Worm (Caenorhabditis elegans) whole organism, L4/young adult: ENCODE data around the gene F49F1.12.
"Not testable (repeated sequence)": the region's sequence is repeated elsewhere in the genome, so short reads cannot be mapped to it uniquely, and the experiment has no call there.

ENCODE experiments used
- W03F9.2 ChIP-seq: fragments of 150-350 bp; optimal IDR thresholded peaks from 2 replicates; lab custom pipeline; 2014; ENCODE audit warnings: missing biosample characterization, missing genetic modification characterization
- dao-5 ChIP-seq: sonication (generic microtip); optimal IDR thresholded peaks from 2 replicates; lab custom pipeline; 2016; ENCODE audit warnings: missing genotype, missing genetic modification characterization, moderate library complexity, missing compliant biosample characterization
- him-1 ChIP-seq: sonication (generic microtip); optimal IDR thresholded peaks from 2 replicates; lab custom pipeline; 2016; ENCODE audit warnings: missing genotype, missing genetic modification reagents, missing genetic modification characterization, missing compliant biosample characterization

F49F1.12 gene

ce11 chrIV:4142986-4143385 lies at the start of gene F49F1.12:
Gene F49F1.12, minus strand, starts transcription at chrIV:4143086.
- not testable (repeated sequence) for TF ChIP-seq W03F9.2; him-1; dao-5 (tag; lab: Kevin White, UChicago)

- TF ChIP-seq dao-5 (tag; lab: Kevin White, UChicago); W03F9.2; him-1: not testable (repeated sequence)
These were observed 43.2 kb upstream of the F49F1.12 start, which contains the start of gene K08D10.11 for ce11 chrIV:4186099-4186498. Gene K08D10.11, minus strand, starts transcription at chrIV:4186199.

ce11 chrIV:4178424-4178823 lies 35.5 kb upstream of the F49F1.12 start, which contains the start of gene tsen-34:
Gene tsen-34, plus strand, starts transcription at chrIV:4178457.
- no peak for TF ChIP-seq W03F9.2
- TF ChIP-seq him-1, result no peak
- TF ChIP-seq dao-5 (tag; lab: Kevin White, UChicago), result no peak

ce11 chrIV:4177560-4177959 lies 34.7 kb upstream of the F49F1.12 start:
- TF ChIP-seq dao-5 (tag; lab: Kevin White, UChicago) (no peak), him-1 (no peak), W03F9.2 (no peak)

DNA sequence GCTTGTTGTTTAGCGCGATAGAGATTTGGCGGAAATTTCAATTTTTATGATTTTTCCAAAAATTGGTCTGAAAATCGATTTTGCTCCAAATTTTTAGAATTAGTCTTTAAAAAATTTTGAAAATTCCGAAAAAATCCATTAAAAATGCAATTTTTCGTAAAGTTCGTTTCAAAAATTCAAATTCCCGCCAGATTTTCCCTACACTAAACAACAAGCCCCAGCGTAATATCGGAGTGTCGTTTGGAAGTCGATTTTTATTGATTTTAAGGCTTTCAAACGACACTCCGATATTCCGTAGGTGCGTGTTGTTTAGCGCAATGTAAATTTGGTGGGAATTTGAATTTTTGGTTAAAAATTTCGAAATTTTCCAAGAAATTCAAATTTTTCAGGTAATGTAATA lies 33.8 kb upstream of the F49F1.12 start:
- no peak for TF ChIP-seq W03F9.2
- TF ChIP-seq dao-5 (tag; lab: Kevin White, UChicago), result no peak
- TF ChIP-seq him-1, result no peak

DNA sequence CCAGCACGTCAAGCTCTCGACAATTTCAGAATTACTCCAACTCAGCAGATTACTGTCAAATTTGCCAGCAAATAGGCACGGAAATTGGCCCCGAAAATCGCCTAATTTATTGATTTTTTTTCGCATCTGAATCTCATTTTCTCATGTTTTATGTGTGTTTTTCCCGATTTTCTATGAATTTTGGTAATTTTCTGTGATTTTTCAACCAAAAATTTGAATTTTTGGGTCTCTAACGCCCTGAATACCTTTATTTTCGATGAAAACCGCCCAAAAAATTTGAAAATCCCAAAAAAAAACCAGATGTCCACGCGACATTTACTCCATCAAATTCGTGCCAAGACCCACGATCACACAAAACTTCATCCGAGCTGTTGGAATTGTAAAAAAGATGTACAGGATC lies 33.2 kb upstream of the F49F1.12 start, which contains the start of gene dnj-15:
dnj-15 (plus strand) TSS at position 301 of the 400 bp plus-strand sequence.
- TF ChIP-seq W03F9.2, result no peak

DNA sequence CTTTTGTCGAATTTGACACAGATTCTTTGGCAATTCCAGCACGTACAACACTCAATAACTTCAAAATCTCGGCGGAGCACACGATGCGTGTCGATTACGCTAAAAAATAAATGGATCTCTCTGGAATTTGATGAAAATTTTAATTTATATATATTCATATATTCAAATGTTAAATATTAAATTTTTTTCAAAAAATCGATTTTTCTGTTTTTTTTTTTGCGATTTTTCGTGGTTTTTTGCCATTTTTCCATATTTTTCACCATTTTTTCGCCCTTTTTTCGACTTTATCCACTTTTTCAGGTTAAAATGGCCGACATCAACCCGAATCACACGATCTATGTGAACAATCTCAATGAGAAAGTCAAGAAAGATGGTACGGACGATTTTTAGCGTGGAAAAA lies 30.9 kb upstream of the F49F1.12 start, which contains the start of gene rnp-3:
rnp-3 (plus strand) TSS at position 301 of the 400 bp plus-strand sequence.
- TF ChIP-seq W03F9.2 (no peak), him-1 (no peak), dao-5 (tag; lab: Kevin White, UChicago) (no peak)

DNA sequence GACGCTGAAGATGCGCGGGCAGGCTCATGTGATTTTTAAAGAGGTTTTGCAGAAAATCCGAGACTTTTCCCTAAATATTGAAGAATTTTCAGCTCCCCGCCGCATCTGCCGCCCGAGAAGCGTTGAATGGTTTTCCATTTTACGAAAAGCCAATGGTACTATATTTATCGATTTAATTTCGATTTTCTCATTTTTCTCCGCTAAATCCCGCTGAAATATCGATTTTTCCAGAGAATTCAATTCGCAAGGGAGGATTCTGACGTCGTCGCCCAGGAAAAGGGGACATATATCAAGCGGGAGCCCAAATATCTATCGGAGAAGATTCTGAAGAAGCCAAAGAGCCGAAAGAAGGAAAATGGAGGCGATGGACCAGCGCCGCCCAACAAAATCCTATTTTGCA lies 29.4 kb upstream of the F49F1.12 start:
- no peak for TF ChIP-seq him-1
- TF ChIP-seq dao-5 (tag; lab: Kevin White, UChicago), result no peak
- no peak for TF ChIP-seq W03F9.2

ce11 chrIV:4171531-4172163 lies 28.8 kb upstream of the F49F1.12 start, which contains the start of the genes K08D10.13 and rnp-2:
Gene K08D10.13, minus strand, starts transcription at chrIV:4171581.
Gene rnp-2, plus strand, starts transcription at chrIV:4172076.
- TF ChIP-seq him-1, result no peak
- no peak for TF ChIP-seq dao-5 (tag; lab: Kevin White, UChicago)
- TF ChIP-seq W03F9.2, result peak; percentile 64

DNA sequence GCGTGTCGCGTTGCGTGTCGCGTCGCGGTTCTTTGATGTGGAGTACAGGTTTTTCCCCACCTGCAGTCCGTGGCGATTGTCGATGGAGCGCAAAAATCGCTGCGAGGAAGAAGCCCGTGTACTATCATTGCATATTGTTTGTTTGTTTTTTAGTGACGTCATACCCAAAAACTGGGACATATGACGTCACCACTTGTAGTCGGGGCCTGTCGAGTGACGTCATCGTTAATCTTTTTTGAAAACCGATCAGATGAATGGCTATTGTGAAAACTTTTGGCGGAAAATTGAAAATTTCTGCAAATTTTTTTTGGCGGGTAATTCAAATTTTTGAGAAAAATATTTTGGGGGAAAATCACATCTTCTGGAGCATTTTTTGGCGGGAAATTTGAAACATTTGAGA lies 24.4 kb upstream of the F49F1.12 start:
- no peak for TF ChIP-seq him-1
- TF ChIP-seq dao-5 (tag; lab: Kevin White, UChicago), result no peak
- TF ChIP-seq W03F9.2, result no peak

- TF ChIP-seq him-1, result no peak
- TF ChIP-seq dao-5 (tag; lab: Kevin White, UChicago), result no peak
These were observed 21.5 kb upstream of the F49F1.12 start, which contains the start of gene scrm-8 for ce11 chrIV:4164392-4164791. Gene scrm-8, plus strand, starts transcription at chrIV:4164692.

ce11 chrIV:4162121-4162520 lies 19.2 kb upstream of the F49F1.12 start, which contains the start of gene scrm-5:
Gene scrm-5, plus strand, starts transcription at chrIV:4162421.
- TF ChIP-seq W03F9.2 (no peak), him-1 (no peak), dao-5 (tag; lab: Kevin White, UChicago) (no peak)

- TF ChIP-seq W03F9.2 (no peak), him-1 (no peak), dao-5 (tag; lab: Kevin White, UChicago) (no peak)
These were observed 11.8 kb upstream of the F49F1.12 start, which contains the start of gene K08D10.14 for ce11 chrIV:4154641-4155040. Gene K08D10.14, plus strand, starts transcription at chrIV:4154941.

DNA sequence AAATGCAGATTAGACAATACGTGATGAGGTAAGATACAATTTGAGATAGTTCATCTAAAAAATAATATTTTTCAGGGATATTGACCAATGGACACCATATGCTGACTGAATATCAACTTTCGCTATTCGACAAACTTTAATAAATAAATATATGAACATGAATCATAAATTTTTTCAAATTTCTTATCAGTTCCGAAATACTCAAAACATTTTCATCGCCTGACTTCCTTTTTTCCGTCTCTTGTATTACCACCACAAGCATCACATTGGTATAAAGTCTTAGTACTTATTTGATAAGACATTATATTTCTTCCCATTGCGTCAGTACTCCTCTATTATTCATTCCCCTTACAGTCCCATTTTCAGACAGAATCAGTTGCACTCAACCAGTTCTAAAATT lies 9.3 kb upstream of the F49F1.12 start, which contains the start of the genes K08D10.10 and R07C12.1:
K08D10.10 (plus strand) TSS at position 93 of the 400 bp plus-strand sequence.
R07C12.1 (plus strand) TSS at position 314 of the 400 bp plus-strand sequence.
- TF ChIP-seq dao-5 (tag; lab: Kevin White, UChicago), result no peak
- TF ChIP-seq him-1, result no peak
- no peak for TF ChIP-seq W03F9.2

ce11 chrIV:4150138-4150537 lies 7.3 kb upstream of the F49F1.12 start:
- TF ChIP-seq him-1 (no peak), dao-5 (tag; lab: Kevin White, UChicago) (no peak), W03F9.2 (no peak)
